Fruit fly (Drosophila melanogaster) whole organism, embryonic: ENCODE measurements around the gene CG10301.
A peak's percentile ranks its signal among the peaks of the same experiment; 100 is the strongest.

Experiments
- Ada2b ChIP-seq: fragments of 200-800 bp; sonication (Bioruptor generic); IDR thresholded peaks from 2 replicates; pipeline ENCODE4 v1.3.6; 2022; ENCODE audit warnings: missing biosample characterization, missing genetic modification characterization
- Atf3 ChIP-seq: fragments of 200-800 bp; sonication (Bioruptor generic); optimal IDR thresholded peaks from 3 replicates; lab custom pipeline; 2016; ENCODE audit warnings: missing biosample characterization, missing genetic modification characterization
- B-H2 ChIP-seq: fragments of 200-800 bp; sonication (Bioruptor generic); optimal IDR thresholded peaks from 2 replicates; lab custom pipeline; 2018; ENCODE audit warnings: missing biosample characterization, mild to moderate bottlenecking, missing genetic modification characterization
- Bteb2 ChIP-seq: fragments of 200-800 bp; sonication (Bioruptor generic); optimal IDR thresholded peaks from 2 replicates; lab custom pipeline; 2016; ENCODE audit warnings: missing biosample characterization, missing genetic modification characterization
- CG11560 ChIP-seq: fragments of 200-800 bp; sonication (Bioruptor generic); IDR thresholded peaks from 3 replicates; pipeline ENCODE4 v1.3.6; 2022; ENCODE audit warnings: missing biosample characterization, missing genetic modification characterization
- CG1233 ChIP-seq: fragments of 200-800 bp; sonication (Bioruptor generic); optimal IDR thresholded peaks from 4 replicates; lab custom pipeline; 2018; ENCODE audit warnings: missing biosample characterization, mild to moderate bottlenecking, missing genetic modification characterization
- CG13296 ChIP-seq: fragments of 200-800 bp; sonication (Bioruptor generic); optimal IDR thresholded peaks from 3 replicates; lab custom pipeline; 2018; ENCODE audit warnings: missing biosample characterization, mild to moderate bottlenecking, missing genetic modification characterization
- CG14965 ChIP-seq: fragments of 200-800 bp; sonication (Bioruptor generic); optimal IDR thresholded peaks from 2 replicates; lab custom pipeline; 2016; ENCODE audit warnings: missing biosample characterization, missing genetic modification characterization, borderline replicate concordance
- CG17802 ChIP-seq: fragments of 200-800 bp; sonication (Bioruptor generic); optimal IDR thresholded peaks from 2 replicates; lab custom pipeline; 2018; ENCODE audit warnings: missing biosample characterization, mild to moderate bottlenecking, missing genetic modification characterization, moderate library complexity
- CG17912 ChIP-seq: fragments of 200-800 bp; sonication (Bioruptor generic); optimal IDR thresholded peaks from 2 replicates; lab custom pipeline; 2018; ENCODE audit warnings: missing biosample characterization, mild to moderate bottlenecking, missing genetic modification characterization
- CG1792 ChIP-seq: fragments of 200-800 bp; sonication (Bioruptor generic); optimal IDR thresholded peaks from 2 replicates; lab custom pipeline; 2016; ENCODE audit warnings: missing biosample characterization, missing genetic modification characterization
- CG18011 ChIP-seq: fragments of 200-800 bp; sonication (Bioruptor generic); optimal IDR thresholded peaks from 2 replicates; lab custom pipeline; 2017; ENCODE audit warnings: missing biosample characterization, missing genetic modification characterization, mild to moderate bottlenecking, moderate library complexity, missing genotype
- CG18262 ChIP-seq: fragments of 200-800 bp; optimal IDR thresholded peaks from 3 replicates; lab custom pipeline; 2019; ENCODE audit warnings: missing biosample characterization, mild to moderate bottlenecking, missing genetic modification characterization, moderate library complexity
- CG2889 ChIP-seq: fragments of 200-800 bp; sonication (Bioruptor generic); IDR thresholded peaks from 3 replicates; pipeline ENCODE4 v1.3.6; 2022; ENCODE audit warnings: missing biosample characterization, missing genetic modification characterization
- CG30403 ChIP-seq: fragments of 200-800 bp; sonication (Bioruptor generic); optimal IDR thresholded peaks from 3 replicates; lab custom pipeline; 2016; ENCODE audit warnings: missing biosample characterization, missing genetic modification characterization
- CG30431 ChIP-seq: fragments of 200-800 bp; sonication (Bioruptor generic); optimal IDR thresholded peaks from 2 replicates; lab custom pipeline; 2017; ENCODE audit warnings: missing biosample characterization, missing genetic modification characterization
- CG3726 ChIP-seq: fragments of 200-800 bp; sonication (Bioruptor generic); IDR thresholded peaks from 3 replicates; pipeline ENCODE4, ENCODE4 v1.3.6; 2022; ENCODE audit warnings: missing biosample characterization, missing genetic modification characterization
- CG4282 ChIP-seq: fragments of 200-800 bp; sonication (Bioruptor generic); optimal IDR thresholded peaks from 2 replicates; lab custom pipeline; 2016; ENCODE audit warnings: missing biosample characterization, missing genetic modification characterization
- CG43689 ChIP-seq: fragments of 200-800 bp; sonication (Bioruptor generic); IDR thresholded peaks from 2 replicates; pipeline ENCODE4 v1.3.6; 2022; ENCODE audit warnings: missing biosample characterization, missing genetic modification characterization
- CG5953 ChIP-seq: fragments of 200-800 bp; sonication (Bioruptor generic); IDR thresholded peaks from 2 replicates; pipeline ENCODE4 v1.3.6; 2022; ENCODE audit warnings: missing biosample characterization, missing genetic modification characterization
- CG6175 ChIP-seq: fragments of 200-800 bp; sonication (Bioruptor generic); IDR thresholded peaks from 3 replicates; pipeline ENCODE4 v1.3.6; 2022; ENCODE audit warnings: missing biosample characterization, missing genetic modification characterization
- CG6689 ChIP-seq: fragments of 200-800 bp; sonication (Bioruptor generic); IDR thresholded peaks from 2 replicates; pipeline ENCODE4 v1.3.6; 2022; ENCODE audit warnings: missing biosample characterization, missing genetic modification characterization
- CG7963 ChIP-seq: fragments of 200-800 bp; sonication (Bioruptor generic); IDR thresholded peaks from 3 replicates; pipeline ENCODE4 v1.3.6; 2022; ENCODE audit warnings: missing biosample characterization, missing genetic modification characterization; ENCODE audit not compliant: partially characterized antibody
- Chrac-16 ChIP-seq: fragments of 200-800 bp; sonication (Bioruptor generic); optimal IDR thresholded peaks from 3 replicates; lab custom pipeline; 2016; ENCODE audit warnings: missing biosample characterization, missing genetic modification characterization
- Dref ChIP-seq: fragments of 200-800 bp; sonication (Bioruptor generic); IDR thresholded peaks from 2 replicates; pipeline ENCODE4 v1.3.6; 2022; ENCODE audit warnings: missing biosample characterization, missing genetic modification characterization
- GATAe ChIP-seq: fragments of 200-800 bp; sonication (Bioruptor generic); conservative IDR thresholded peaks from 2 replicates; pipeline ENCODE4 v1.3.6; 2022; ENCODE audit warnings: missing biosample characterization, missing genetic modification characterization
- Gug ChIP-seq: fragments of 200-800 bp; sonication (Bioruptor generic); IDR thresholded peaks from 4 replicates; pipeline ENCODE4 v1.3.6; 2022; ENCODE audit warnings: missing biosample characterization, missing genetic modification characterization
- Hmr ChIP-seq: fragments of 200-800 bp; sonication (Bioruptor generic); optimal IDR thresholded peaks from 3 replicates; lab custom pipeline; 2017; ENCODE audit warnings: mild to moderate bottlenecking, missing biosample characterization, missing genetic modification reagents, missing genetic modification characterization
- Hr51 ChIP-seq, 2 experiments: fragments of 200-800 bp; sonication (Bioruptor generic); optimal IDR thresholded peaks; 2 replicates in 1 of 2; 3 replicates in 1 of 2; lab custom pipeline; 2016 to 2018; ENCODE audit warnings: missing biosample characterization in 2 of 2, missing genetic modification characterization in 2 of 2, mild to moderate bottlenecking in 1 of 2, moderate library complexity in 1 of 2
- Max ChIP-seq: fragments of 200-800 bp; sonication (Bioruptor generic); optimal IDR thresholded peaks from 2 replicates; lab custom pipeline; 2016; ENCODE audit warnings: missing biosample characterization, mild to moderate bottlenecking, missing genetic modification characterization
- NC2α ChIP-seq: fragments of 200-800 bp; sonication (Bioruptor generic); optimal IDR thresholded peaks from 2 replicates; lab custom pipeline; 2016; ENCODE audit warnings: missing biosample characterization, missing genetic modification characterization
- Sox102F ChIP-seq: fragments of 200-800 bp; sonication (Bioruptor generic); optimal IDR thresholded peaks from 2 replicates; lab custom pipeline; 2018; ENCODE audit warnings: missing biosample characterization, mild to moderate bottlenecking, missing genetic modification characterization, moderate library complexity
- YL-1 ChIP-seq: fragments of 200-800 bp; sonication (Bioruptor generic); optimal IDR thresholded peaks from 3 replicates; lab custom pipeline; 2017; ENCODE audit warnings: missing biosample characterization, mild to moderate bottlenecking, missing genetic modification characterization
- ab ChIP-seq: fragments of 200-800 bp; sonication (Bioruptor generic); optimal IDR thresholded peaks from 2 replicates; lab custom pipeline; 2016; ENCODE audit warnings: missing biosample characterization, missing genetic modification characterization
- amos ChIP-seq: fragments of 200-800 bp; sonication (Bioruptor generic); IDR thresholded peaks from 2 replicates; pipeline ENCODE4 v1.3.6; 2022; ENCODE audit warnings: missing biosample characterization, missing genetic modification characterization; ENCODE audit not compliant: partially characterized antibody
- ap ChIP-seq: fragments of 200-800 bp; sonication (Bioruptor generic); IDR thresholded peaks from 2 replicates; pipeline ENCODE4 v1.3.6; 2022; ENCODE audit warnings: missing biosample characterization, missing genetic modification characterization
- chn ChIP-seq: fragments of 200-800 bp; sonication (Bioruptor generic); optimal IDR thresholded peaks from 2 replicates; lab custom pipeline; 2016; ENCODE audit warnings: missing biosample characterization, missing genetic modification characterization
- dpn ChIP-seq, 2 experiments: fragments of 200-800 bp; sonication (Bioruptor generic); optimal IDR thresholded peaks; 3 replicates each; lab custom pipeline; 2016; ENCODE audit warnings: missing biosample characterization in 2 of 2, missing genetic modification characterization in 2 of 2
- fru ChIP-seq: fragments of >200 bp; optimal IDR thresholded peaks from 2 replicates; lab custom pipeline; 2017
- gcm ChIP-seq: fragments of 200-800 bp; sonication (Bioruptor generic); optimal IDR thresholded peaks from 2 replicates; lab custom pipeline; 2019; ENCODE audit warnings: missing biosample characterization, mild to moderate bottlenecking, missing genetic modification characterization, moderate library complexity
- gcm2 ChIP-seq: fragments of 200-800 bp; sonication (Bioruptor generic); optimal IDR thresholded peaks from 2 replicates; lab custom pipeline; 2016; ENCODE audit warnings: missing biosample characterization, missing genetic modification characterization
- grau ChIP-seq: fragments of 200-800 bp; optimal IDR thresholded peaks from 3 replicates; lab custom pipeline; 2019; ENCODE audit warnings: missing biosample characterization, mild to moderate bottlenecking, missing genetic modification characterization, moderate library complexity
- gt ChIP-seq: fragments of 200-800 bp; sonication (Bioruptor generic); IDR thresholded peaks from 2 replicates; pipeline ENCODE4 v1.3.6; 2022; ENCODE audit warnings: missing biosample characterization, missing genetic modification characterization
- maf-S ChIP-seq: fragments of 200-800 bp; sonication (Bioruptor generic); optimal IDR thresholded peaks from 2 replicates; lab custom pipeline; 2016; ENCODE audit warnings: missing biosample characterization, missing genetic modification characterization
- peb ChIP-seq: fragments of 200-800 bp; sonication (Bioruptor generic); IDR thresholded peaks from 2 replicates; pipeline ENCODE4 v1.3.6; 2022; ENCODE audit warnings: missing biosample characterization, missing genetic modification characterization
- pita ChIP-seq: fragments of 200-800 bp; sonication (Bioruptor generic); optimal IDR thresholded peaks from 2 replicates; lab custom pipeline; 2017; ENCODE audit warnings: missing biosample characterization, mild to moderate bottlenecking, missing genetic modification characterization
- prd ChIP-seq, 3 experiments: fragments of >200 bp in 2 of 3; fragments of 200-800 bp in 1 of 3; sonication (Bioruptor generic) in 1 of 3; optimal IDR thresholded peaks in 2 of 3; IDR thresholded peaks in 1 of 3; 2 replicates in 2 of 3; 3 replicates in 1 of 3; pipeline versions ENCODE4 v1.3.6 to Lab custom; 2017 to 2022; ENCODE audit warnings: missing biosample characterization in 1 of 3, missing genetic modification characterization in 1 of 3
- ro ChIP-seq: fragments of 200-800 bp; sonication (Bioruptor generic); IDR thresholded peaks from 2 replicates; pipeline ENCODE4 v1.3.6; 2022; ENCODE audit warnings: missing biosample characterization, missing genetic modification characterization
- slou ChIP-seq: fragments of 200-800 bp; sonication (Bioruptor generic); optimal IDR thresholded peaks from 3 replicates; lab custom pipeline; 2016; ENCODE audit warnings: missing biosample characterization, missing genetic modification characterization
- slp2 ChIP-seq: fragments of 200-800 bp; sonication (Bioruptor generic); optimal IDR thresholded peaks from 2 replicates; lab custom pipeline; 2016; ENCODE audit warnings: missing biosample characterization, missing genetic modification characterization
- sob ChIP-seq: fragments of 200-800 bp; sonication (Bioruptor generic); IDR thresholded peaks from 2 replicates; pipeline ENCODE4 v1.3.6; 2022; ENCODE audit warnings: missing biosample characterization, missing genetic modification characterization
- wor ChIP-seq: fragments of 200-800 bp; sonication (Bioruptor generic); IDR thresholded peaks from 2 replicates; pipeline ENCODE4 v1.3.6; 2022; ENCODE audit warnings: missing biosample characterization, missing genetic modification characterization

The CG10301 gene

dm6 chr3R:23729066-23729465 lies 19.1 kb downstream of the CG10301 start (continued):
- TF ChIP-seq NC2α (GFP tag; lab: Kevin White, UChicago) (no peak), dpn (GFP tag; optimal IDR thresholded peaks at IDR 0.05; lab: Kevin White, UChicago) (peak in 1 of 2 experiments; percentile 26), sob (GFP tag; lab: Robert Waterston, UW) (peak; percentile 61; the same call in 1 of the 2 replicates), gcm2 (GFP tag; lab: Kevin White, UChicago) (no peak), Max (GFP tag; lab: Kevin White, UChicago) (no peak), maf-S (GFP tag; lab: Kevin White, UChicago) (no peak), Bteb2 (GFP tag; lab: Kevin White, UChicago) (no peak), Hmr (GFP tag; lab: Kevin White, UChicago) (peak; percentile 83), GATAe (GFP tag; lab: Robert Waterston, UW) (no peak), peb (no peak), CG11560 (tag; lab: Robert Waterston, UW) (no peak), Chrac-16 (GFP tag; lab: Kevin White, UChicago) (no peak), CG2889 (GFP tag; lab: Robert Waterston, UW) (no peak), CG6175 (GFP tag; lab: Robert Waterston, UW) (no peak), CG43689 (GFP tag; lab: Robert Waterston, UW) (no peak), Gug (GFP tag; lab: Robert Waterston, UW) (no peak), chn (GFP tag; lab: Kevin White, UChicago) (no peak), CG6689 (no peak), slou (no peak), CG4282 (GFP tag; lab: Kevin White, UChicago) (no peak), Dref (GFP tag; lab: Robert Waterston, UW) (no peak), Sox102F (no peak), Hr51 (GFP tag; optimal IDR thresholded peaks at IDR 0.05; lab: Kevin White, UChicago) (peak in 1 of 2 experiments; percentile 12), gt (GFP tag; lab: Robert Waterston, UW) (no peak), CG5953 (GFP tag; lab: Robert Waterston, UW) (no peak), CG18262 (no peak), CG1233 (GFP tag; lab: Kevin White, UChicago) (peak; percentile 68), fru (lab: Kevin White, UChicago) (no peak), CG1792 (no peak), Ada2b (GFP tag; lab: Robert Waterston, UW) (no peak), grau (tag; lab: Kevin White, UChicago) (no peak), Atf3 (GFP tag; lab: Kevin White, UChicago) (no peak), prd (optimal IDR thresholded peaks at IDR 0.05; lab: Kevin White, UChicago) (no peak), prd (GFP tag; IDR thresholded peaks at IDR 0.05; lab: Robert Waterston, UW) (no peak), ro (GFP tag; lab: Robert Waterston, UW) (no peak), gcm (GFP tag; lab: Kevin White, UChicago) (no peak), CG17912 (GFP tag; lab: Kevin White, UChicago) (no peak), B-H2 (peak; percentile 81), YL-1 (GFP tag; lab: Kevin White, UChicago) (peak; percentile 23), slp2 (GFP tag; lab: Kevin White, UChicago) (no peak), ap (GFP tag; lab: Robert Waterston, UW) (no peak), wor (no peak), CG17802 (tag; lab: Kevin White, UChicago) (no peak), CG7963 (GFP tag; lab: Robert Waterston, UW) (no peak), CG30431 (no peak), pita (GFP tag; lab: Kevin White, UChicago) (no peak), CG3726 (GFP tag; lab: Robert Waterston, UW) (no peak), CG18011 (GFP tag; lab: Kevin White, UChicago) (no peak), CG13296 (GFP tag; lab: Kevin White, UChicago) (peak; percentile 81), ab (GFP tag; lab: Kevin White, UChicago) (no peak), CG30403 (GFP tag; lab: Kevin White, UChicago) (no peak), CG14965 (no peak), amos (no peak)
